Fruit fly (Drosophila melanogaster) whole organism, embryonic: ENCODE measurements around the gene ND-SGDH.

ENCODE experiments used
- CG3407 ChIP-seq: fragments of 200-800 bp; sonication (Bioruptor generic); optimal IDR thresholded peaks from 2 replicates; lab custom pipeline; 2018; ENCODE audit warnings: missing biosample characterization, mild to moderate bottlenecking, missing genetic modification characterization
- H2.0 ChIP-seq: fragments of 200-800 bp; sonication (Bioruptor generic); IDR thresholded peaks from 2 replicates; pipeline ENCODE4 v1.3.6; 2022; ENCODE audit warnings: missing biosample characterization, missing genetic modification characterization
- Hr78 ChIP-seq, 2 experiments: fragments of 200-800 bp in 1 of 2; fragments of >200 bp in 1 of 2; sonication (Bioruptor generic) in 1 of 2; optimal IDR thresholded peaks; 2 replicates each; lab custom pipeline; 2017 to 2019; ENCODE audit warnings: missing biosample characterization in 2 of 2, missing genetic modification characterization in 2 of 2, mild to moderate bottlenecking in 1 of 2, moderate library complexity in 1 of 2
- YL-1 ChIP-seq: fragments of 200-800 bp; sonication (Bioruptor generic); optimal IDR thresholded peaks from 3 replicates; lab custom pipeline; 2017; ENCODE audit warnings: missing biosample characterization, mild to moderate bottlenecking, missing genetic modification characterization
- gt ChIP-seq: fragments of 200-800 bp; sonication (Bioruptor generic); IDR thresholded peaks from 2 replicates; pipeline ENCODE4 v1.3.6; 2022; ENCODE audit warnings: missing biosample characterization, missing genetic modification characterization
- tap ChIP-seq: fragments of 200-800 bp; optimal IDR thresholded peaks from 3 replicates; lab custom pipeline; 2019; ENCODE audit warnings: missing biosample characterization, mild to moderate bottlenecking, missing genetic modification characterization, moderate library complexity

DNA sequence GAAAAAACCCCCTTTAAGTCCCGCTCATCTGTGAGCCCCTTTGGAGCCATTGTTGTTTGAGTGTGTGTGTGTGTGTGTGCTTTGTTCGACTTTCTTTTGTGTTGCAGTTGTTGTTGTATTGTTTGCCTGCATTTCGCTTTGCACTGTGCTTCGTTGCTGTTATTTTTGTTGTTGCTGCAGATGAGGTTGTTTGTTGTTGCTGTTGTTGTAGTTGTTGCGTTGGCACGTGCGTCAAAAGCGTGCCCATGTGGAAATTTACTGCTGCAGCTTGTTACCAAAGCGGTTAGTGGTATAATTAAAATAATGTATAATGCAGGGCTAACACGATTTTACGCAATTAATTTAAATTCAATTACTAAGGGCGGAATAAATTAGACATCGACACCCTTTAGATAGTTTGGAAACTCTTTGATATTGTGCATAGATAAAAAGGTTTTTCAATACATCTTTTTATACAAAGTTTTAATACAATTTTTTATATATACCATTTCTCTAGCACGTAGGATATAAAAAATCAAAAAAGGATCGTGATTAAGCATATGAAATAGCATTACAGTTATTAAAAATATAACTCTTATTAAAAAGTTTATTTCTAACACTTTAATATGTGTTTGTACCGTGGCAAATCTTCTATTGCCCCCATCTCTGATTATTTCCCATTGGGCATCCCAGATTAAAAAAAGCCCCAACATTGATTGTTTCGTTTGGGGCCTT lies 48.0 kb downstream of the ND-SGDH start:
- no peak for TF ChIP-seq H2.0 (GFP tag; lab: Robert Waterston, UW)
- TF ChIP-seq tap (tag; lab: Kevin White, UChicago), result no peak
- TF ChIP-seq gt (GFP tag; lab: Robert Waterston, UW), result no peak
- TF ChIP-seq CG3407 (GFP tag; lab: Kevin White, UChicago), result no peak
- no peak for TF ChIP-seq Hr78 (GFP tag; optimal IDR thresholded peaks at IDR 0.05; lab: Kevin White, UChicago)
- TF ChIP-seq YL-1 (GFP tag; lab: Kevin White, UChicago), result no peak
